Fruit fly (Drosophila melanogaster): ENCODE data around the gene CG34347.
A peak's percentile ranks its signal among the peaks of the same experiment; 100 is the strongest.

dm6 chr3R:31314477-31314876, 3.5 kb downstream of the CG34347 start:
- TF ChIP-seq Hr39 (GFP tag; optimal IDR thresholded peaks at IDR 0.05), result no peak
- TF ChIP-seq CG16779 (tag; optimal IDR thresholded peaks at IDR 0.05), result peak; percentile 16
- TF ChIP-seq Eip93F (GFP tag; optimal IDR thresholded peaks at IDR 0.05), result no peak
- no peak for TF ChIP-seq fd85E (GFP tag; optimal IDR thresholded peaks at IDR 0.05)
- TF ChIP-seq Sox102F (GFP tag; optimal IDR thresholded peaks at IDR 0.05), result no peak
- no peak for TF ChIP-seq CG8319 (GFP tag; optimal IDR thresholded peaks at IDR 0.05)
- TF ChIP-seq Gug (GFP tag; IDR thresholded peaks at IDR 0.05), result peak; percentile 62
- peak; percentile 47 for TF ChIP-seq Sox14 (GFP tag; optimal IDR thresholded peaks at IDR 0.05)
- TF ChIP-seq dac (GFP tag; optimal IDR thresholded peaks at IDR 0.05), result peak; percentile 50
